Worm (Caenorhabditis elegans) whole organism, L4 larva: Measurements from ENCODE around the gene C06E1.1.

ENCODE experiments used
- attf-4 ChIP-seq: sonication (generic microtip); optimal IDR thresholded peaks from 3 replicates; lab custom pipeline; 2017; ENCODE audit warnings: missing biosample characterization, missing genetic modification characterization
- dve-1 ChIP-seq: sonication (generic microtip); optimal IDR thresholded peaks from 2 replicates; lab custom pipeline; 2017; ENCODE audit warnings: antibody characterized with exemption, mild to moderate bottlenecking, missing genetic modification characterization, missing compliant biosample characterization; ENCODE audit not compliant: insufficient read depth
- fkh-10 ChIP-seq: fragments of 150-350 bp; optimal IDR thresholded peaks from 2 replicates; lab custom pipeline; 2014; ENCODE audit warnings: missing biosample characterization, missing genetic modification reagents, missing genetic modification characterization
- mdl-1 ChIP-seq, 2 experiments: fragments of 150-350 bp in 1 of 2; sonication (generic microtip) in 1 of 2; optimal IDR thresholded peaks; 2 replicates each; lab custom pipeline; 2014 to 2017; ENCODE audit warnings: missing biosample characterization in 2 of 2, missing genetic modification characterization in 2 of 2

DNA sequence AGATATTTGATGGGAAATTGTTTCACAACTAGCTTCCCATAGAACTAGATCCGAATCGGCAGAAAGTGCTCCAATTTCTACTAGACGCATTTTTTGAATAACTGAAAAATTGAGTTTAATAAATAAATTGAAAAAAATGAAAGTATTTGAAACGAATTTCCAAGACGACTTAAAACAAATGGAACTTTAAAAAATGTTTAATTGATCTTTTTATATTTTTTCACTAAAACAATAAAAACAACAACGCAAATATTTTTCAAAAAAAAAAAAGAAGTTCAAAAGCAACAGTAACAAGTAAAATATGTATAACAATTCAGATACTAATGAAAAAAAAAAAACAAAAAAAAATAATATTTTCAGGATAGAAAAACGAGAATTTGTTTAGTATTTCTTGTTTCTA lies 4.1 kb downstream of the C06E1.1 start, which contains the start of gene C06E1.9:
- TF ChIP-seq mdl-1 (tag; optimal IDR thresholded peaks at IDR 0.05; lab: Kevin White, UChicago): no peak
- TF ChIP-seq attf-4: no peak
- no peak for TF ChIP-seq fkh-10 (GFP tag; lab: Kevin White, UChicago)
- TF ChIP-seq dve-1 (tag; lab: Kevin White, UChicago): no peak
